Worm (Caenorhabditis elegans): ENCODE data around the gene fos-1.

fos-1 gene

DNA sequence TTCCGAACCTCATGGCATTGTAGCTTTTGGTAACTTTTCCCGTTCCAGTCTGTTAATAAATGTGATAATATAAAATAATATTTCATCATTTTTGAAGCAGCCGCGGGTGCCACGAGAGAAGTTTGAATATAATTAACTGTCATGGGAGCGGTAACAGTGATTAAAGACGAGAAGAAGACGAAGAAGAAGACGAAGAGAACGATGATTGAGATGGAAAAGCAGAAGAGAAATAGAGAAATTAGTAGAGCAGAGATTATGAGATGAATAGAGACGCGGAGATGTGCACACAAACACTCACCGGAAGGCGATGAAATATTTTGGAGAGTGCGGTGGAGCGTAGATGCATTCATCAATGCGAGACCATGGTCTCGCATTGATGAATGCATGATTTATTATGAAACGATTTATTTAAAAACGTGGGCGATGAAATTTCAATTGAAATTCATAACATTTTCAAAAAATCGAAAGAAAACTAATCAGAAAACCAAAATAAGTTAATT is 49.8 kb downstream of the fos-1 start, which contains the start of gene seip-1:
Gene seip-1, minus strand, starts transcription at position 51 of the 500 bp plus-strand sequence.
- TF ChIP-seq tra-4 (tag; optimal IDR thresholded peaks at IDR 0.05) (no peak), aly-1 (tag; optimal IDR thresholded peaks at IDR 0.05) (no peak), ets-7 (tag; optimal IDR thresholded peaks at IDR 0.05) (peak; percentile 74), flt-1 (GFP tag; IDR thresholded peaks at IDR 0.05) (0 out of 2 replicates have a peak, but pooled peaks have one; percentile 20), ceh-13 (GFP tag; optimal IDR thresholded peaks at IDR 0.05) (no peak), F13C5.2 (tag; optimal IDR thresholded peaks at IDR 0.05) (peak; percentile 35), B0310.2 (tag; optimal IDR thresholded peaks at IDR 0.05) (no peak), tbx-11 (GFP tag; IDR thresholded peaks at IDR 0.05) (no peak), hnd-1 (tag; optimal IDR thresholded peaks at IDR 0.05) (no peak)

DNA sequence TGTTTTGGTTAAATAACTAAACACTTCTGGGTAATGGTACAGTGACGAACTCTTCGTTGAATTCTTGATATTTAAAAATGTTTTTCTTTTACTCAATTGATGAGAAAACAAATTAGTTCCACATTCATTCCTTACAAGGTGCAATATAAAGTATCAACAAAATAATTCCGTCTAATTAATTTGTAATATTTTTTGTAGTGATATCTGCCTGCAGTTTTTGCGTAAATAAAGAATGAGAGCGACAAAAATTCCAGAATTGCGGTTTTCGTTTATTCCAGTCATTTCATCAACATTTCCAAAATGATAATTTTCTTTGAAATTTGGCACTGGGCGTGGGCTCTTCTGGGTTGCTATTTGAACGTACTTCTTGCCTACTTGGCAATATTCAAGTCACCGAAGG is 51.9 kb downstream of the fos-1 start, which contains the start of gene srd-20:
Gene srd-20, plus strand, starts transcription at position 301 of the 400 bp plus-strand sequence.
- TF ChIP-seq hmg-4 (GFP tag; optimal IDR thresholded peaks at IDR 0.05) (no peak), hmbx-1 (tag; optimal IDR thresholded peaks at IDR 0.05) (no peak), tbx-11 (GFP tag; IDR thresholded peaks at IDR 0.05) (no peak), ceh-13 (GFP tag; optimal IDR thresholded peaks at IDR 0.05) (no peak), aly-1 (tag; optimal IDR thresholded peaks at IDR 0.05) (no peak), ets-7 (tag; optimal IDR thresholded peaks at IDR 0.05) (no peak), B0310.2 (tag; optimal IDR thresholded peaks at IDR 0.05) (no peak), tbx-37 (GFP tag; conservative IDR thresholded peaks at IDR 0.05) (no peak), F13C5.2 (tag; optimal IDR thresholded peaks at IDR 0.05) (no peak), ama-1 (optimal IDR thresholded peaks at IDR 0.05) (no peak), ceh-36 (tag; optimal IDR thresholded peaks at IDR 0.05) (no peak), sea-1 (GFP tag; conservative IDR thresholded peaks at IDR 0.05) (no peak)

DNA sequence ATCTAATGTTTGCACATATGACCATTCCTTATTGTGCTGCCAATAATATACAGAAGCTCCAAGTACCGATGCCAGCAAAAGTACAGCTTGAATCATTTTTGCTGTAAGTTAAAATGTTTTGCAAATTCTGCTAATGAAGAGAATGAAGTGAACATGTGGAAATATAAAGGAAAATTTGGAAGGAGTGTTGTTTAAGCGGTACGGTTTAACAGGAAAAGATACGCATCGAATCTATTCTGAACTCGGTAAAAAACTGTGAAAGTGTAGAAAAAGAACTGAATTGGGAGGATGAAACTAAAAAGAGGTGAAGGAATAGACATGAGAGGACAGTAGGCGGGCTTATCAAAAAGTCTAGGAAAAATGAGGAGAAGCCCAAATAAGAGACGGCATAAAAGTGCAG is 59.9 kb downstream of the fos-1 start, which contains the start of gene Y38A10A.2:
Gene Y38A10A.2, minus strand, starts transcription at position 101 of the 400 bp plus-strand sequence.
- TF ChIP-seq scrt-1 (GFP tag; IDR thresholded peaks at IDR 0.05), result no peak
- no peak for TF ChIP-seq aly-1 (tag; optimal IDR thresholded peaks at IDR 0.05)
- TF ChIP-seq B0310.2 (tag; optimal IDR thresholded peaks at IDR 0.05), result no peak
- no peak for TF ChIP-seq tbx-37 (GFP tag; conservative IDR thresholded peaks at IDR 0.05)
- no peak for TF ChIP-seq tbx-11 (GFP tag; IDR thresholded peaks at IDR 0.05)
- no peak for TF ChIP-seq tra-4 (tag; optimal IDR thresholded peaks at IDR 0.05)
- TF ChIP-seq ets-7 (tag; optimal IDR thresholded peaks at IDR 0.05), result no peak
- TF ChIP-seq hnd-1 (tag; optimal IDR thresholded peaks at IDR 0.05), result no peak
- TF ChIP-seq ama-1 (optimal IDR thresholded peaks at IDR 0.05), result no peak
- no peak for TF ChIP-seq hmbx-1 (tag; optimal IDR thresholded peaks at IDR 0.05)
- no peak for TF ChIP-seq ceh-36 (tag; optimal IDR thresholded peaks at IDR 0.05)
- no peak for TF ChIP-seq sea-1 (GFP tag; conservative IDR thresholded peaks at IDR 0.05)
- TF ChIP-seq pes-1 (GFP tag; IDR thresholded peaks at IDR 0.05), result no peak
- TF ChIP-seq flt-1 (GFP tag; IDR thresholded peaks at IDR 0.05), result no peak
